Fruit fly (Drosophila melanogaster): ENCODE measurements around the gene Rb97D.
A peak's percentile ranks its signal among the peaks of the same experiment; 100 is the strongest.

Gene Rb97D

DNA sequence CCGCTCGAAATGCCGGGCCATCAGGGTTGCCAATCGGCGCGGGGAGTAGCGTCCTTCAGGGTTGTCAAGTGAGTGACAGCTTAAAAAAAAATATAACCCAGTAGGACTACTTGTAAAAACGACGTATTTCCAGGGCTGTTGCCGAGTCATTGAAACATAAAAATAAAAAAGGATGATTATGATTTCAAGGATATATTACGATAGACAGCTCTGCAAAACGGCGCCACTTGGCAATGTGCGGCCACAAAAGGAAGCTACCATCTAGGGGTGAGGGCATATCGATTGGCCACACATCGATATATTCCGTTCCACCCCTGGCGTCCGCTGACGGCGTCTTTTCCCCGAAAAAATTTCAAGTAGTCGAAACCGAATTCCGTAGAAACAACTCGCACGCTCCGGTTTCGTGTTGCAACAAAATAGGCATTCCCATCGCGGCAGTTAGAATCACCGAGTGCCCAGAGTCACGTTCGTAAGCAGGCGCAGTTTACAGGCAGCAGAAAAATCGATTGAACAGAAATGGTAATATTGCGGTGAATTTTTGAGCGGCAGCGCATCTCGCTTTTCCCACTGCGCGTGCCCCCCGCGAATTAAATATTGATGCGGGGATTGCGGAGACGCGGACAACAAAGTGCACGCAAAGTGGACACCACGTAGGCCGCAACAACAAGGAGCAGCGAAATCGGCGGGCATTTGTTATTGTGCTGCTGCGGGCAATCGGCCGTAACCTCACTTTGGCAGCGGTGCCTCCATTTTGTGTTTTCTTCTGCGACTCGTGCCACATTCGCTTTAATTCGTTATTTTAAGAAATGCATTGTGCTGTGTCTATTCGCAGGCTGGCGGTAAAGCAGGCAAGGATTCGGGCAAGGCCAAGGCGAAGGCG, 8.7 kb downstream of the Rb97D start, which contains the start of the genes ball and His2Av (continued):
- TF ChIP-seq CG10431 (GFP tag; optimal IDR thresholded peaks at IDR 0.05) (peak; percentile 40), vvl (GFP tag; IDR thresholded peaks at IDR 0.05) (peak; percentile 93), ara (GFP tag; IDR thresholded peaks at IDR 0.05) (peak; percentile 61; the same call in 1 of the 2 replicates), tap (tag; optimal IDR thresholded peaks at IDR 0.05) (peak; percentile 53), klu (GFP tag; IDR thresholded peaks at IDR 0.05) (peak; percentile 72), CG12104 (GFP tag; optimal IDR thresholded peaks at IDR 0.05) (peak; percentile 43), CG31441 (GFP tag; IDR thresholded peaks at IDR 0.05) (peak; percentile 71), esg (GFP tag; conservative IDR thresholded peaks at IDR 0.05) (peak; percentile 77), tll (GFP tag; optimal IDR thresholded peaks at IDR 0.05) (peak in 1 of 2 experiments; percentile 51), CG8290 (GFP tag; optimal IDR thresholded peaks at IDR 0.05) (peak; percentile 82), CG8290 (tag; optimal IDR thresholded peaks at IDR 0.05) (peak; percentile 67 to 68), abd-A (tag; optimal IDR thresholded peaks at IDR 0.05) (no peak), pb (GFP tag; optimal IDR thresholded peaks at IDR 0.05) (peak; percentile 57), oc (tag; optimal IDR thresholded peaks at IDR 0.05) (peak; percentile 67), CG8281 (tag; optimal IDR thresholded peaks at IDR 0.05) (peak; percentile 8), CG3407 (GFP tag; optimal IDR thresholded peaks at IDR 0.05) (peak; percentile 52), az2 (GFP tag; optimal IDR thresholded peaks at IDR 0.05) (peak; percentile 90), fu2 (GFP tag; optimal IDR thresholded peaks at IDR 0.05) (peak; percentile 78), Dfd (GFP tag; optimal IDR thresholded peaks at IDR 0.05) (no peak), kni (GFP tag; optimal IDR thresholded peaks at IDR 0.05) (no peak), CG2116 (GFP tag; optimal IDR thresholded peaks at IDR 0.05) (peak; percentile 98), Poxn (GFP tag; IDR thresholded peaks at IDR 0.05) (peak; percentile 16; the same call in 1 of the 2 replicates), CG15514 (GFP tag; optimal IDR thresholded peaks at IDR 0.05) (peak; percentile 88), CG14441 (GFP tag; IDR thresholded peaks at IDR 0.05) (peak; percentile 81), CG1024 (GFP tag; IDR thresholded peaks at IDR 0.05) (peak; percentile 80), toy (GFP tag; IDR thresholded peaks at IDR 0.05) (no peak), Awh (GFP tag; IDR thresholded peaks at IDR 0.05) (peak; percentile 85), nau (GFP tag; optimal IDR thresholded peaks at IDR 0.05) (peak; percentile 59), Asciz (GFP tag; optimal IDR thresholded peaks at IDR 0.05) (peak; percentile 28), tup (GFP tag; optimal IDR thresholded peaks at IDR 0.05) (peak; percentile 74), hb (GFP tag; IDR thresholded peaks at IDR 0.05; ENCODE audit: partially characterized antibody) (peak; percentile 89), CG11560 (tag; IDR thresholded peaks at IDR 0.05) (peak; percentile 74), croc (GFP tag; conservative IDR thresholded peaks at IDR 0.05) (peak; percentile 49; the same call in 2 of the 3 replicates), CG10209 (GFP tag; optimal IDR thresholded peaks at IDR 0.05) (peak; percentile 77), ro (GFP tag; IDR thresholded peaks at IDR 0.05) (peak; percentile 72), CG18011 (GFP tag; optimal IDR thresholded peaks at IDR 0.05) (peak; percentile 79), CG15479 (GFP tag; optimal IDR thresholded peaks at IDR 0.05) (no peak), Scr (GFP tag; IDR thresholded peaks at IDR 0.05; ENCODE audit: partially characterized antibody) (peak; percentile 92), CG2875 (GFP tag; optimal IDR thresholded peaks at IDR 0.05) (peak; percentile 71), CG9932 (GFP tag; IDR thresholded peaks at IDR 0.05) (peak; percentile 90), luna (GFP tag; optimal IDR thresholded peaks at IDR 0.05) (peak; percentile 67), Hey (tag; optimal IDR thresholded peaks at IDR 0.05) (peak; percentile 38), gt (GFP tag; IDR thresholded peaks at IDR 0.05) (0 out of 2 replicates have a peak, but pooled peaks have one; percentile 25), CG17829 (tag; optimal IDR thresholded peaks at IDR 0.05) (peak; percentile 81), jigr1 (GFP tag; IDR thresholded peaks at IDR 0.05) (no peak), NfI (GFP tag; optimal IDR thresholded peaks at IDR 0.05) (peak; percentile 85), NC2α (GFP tag; optimal IDR thresholded peaks at IDR 0.05) (peak; percentile 76), ttk (GFP tag; IDR thresholded peaks at IDR 0.05) (peak; percentile 64)
